Fruit fly (Drosophila melanogaster) whole organism, pupa: ENCODE measurements around the gene Mp.
A peak's percentile ranks its signal among the peaks of the same experiment; 100 is the strongest.

ENCODE experiments used
- CG10348 ChIP-seq: fragments of 200-800 bp; sonication (Bioruptor generic); IDR thresholded peaks from 2 replicates; pipeline ENCODE4 v1.3.6; 2022; ENCODE audit warnings: missing biosample characterization, missing genetic modification characterization
- CG12605 ChIP-seq: fragments of 200-800 bp; sonication (Bioruptor generic); IDR thresholded peaks from 2 replicates; pipeline ENCODE4 v1.3.6; 2022; ENCODE audit warnings: missing biosample characterization, missing genetic modification characterization
- CG13204 ChIP-seq: fragments of 200-800 bp; sonication (Bioruptor generic); optimal IDR thresholded peaks from 2 replicates; lab custom pipeline; 2018; ENCODE audit warnings: missing biosample characterization, mild to moderate bottlenecking, missing genetic modification characterization, moderate library complexity
- CG14655 ChIP-seq: fragments of 200-800 bp; sonication (Bioruptor generic); optimal IDR thresholded peaks from 3 replicates; lab custom pipeline; 2017; ENCODE audit warnings: mild to moderate bottlenecking, missing biosample characterization, missing genetic modification reagents, missing genetic modification characterization
- CG15710 ChIP-seq: fragments of 200-800 bp; sonication (Bioruptor generic); optimal IDR thresholded peaks from 2 replicates; lab custom pipeline; 2018; ENCODE audit warnings: missing biosample characterization, mild to moderate bottlenecking, missing genetic modification characterization, moderate library complexity
- CG17806 ChIP-seq: fragments of 200-800 bp; sonication (Bioruptor generic); optimal IDR thresholded peaks from 2 replicates; lab custom pipeline; 2018; ENCODE audit warnings: missing biosample characterization, mild to moderate bottlenecking, missing genetic modification characterization, moderate library complexity
- CG32121 ChIP-seq: fragments of 200-800 bp; sonication (Bioruptor generic); IDR thresholded peaks from 2 replicates; pipeline ENCODE4 v1.3.6; 2022; ENCODE audit warnings: missing biosample characterization, missing genetic modification characterization
- CG34367 ChIP-seq: fragments of 200-800 bp; sonication (Bioruptor generic); optimal IDR thresholded peaks from 2 replicates; lab custom pipeline; 2018; ENCODE audit warnings: missing biosample characterization, mild to moderate bottlenecking, missing genetic modification characterization
- CG4496 ChIP-seq: fragments of 200-800 bp; sonication (Bioruptor generic); IDR thresholded peaks from 3 replicates; pipeline ENCODE4 v1.3.6; 2022; ENCODE audit warnings: missing biosample characterization, missing genetic modification characterization
- CG8159 ChIP-seq: fragments of 200-800 bp; sonication (Bioruptor generic); optimal IDR thresholded peaks from 3 replicates; lab custom pipeline; 2018; ENCODE audit warnings: missing biosample characterization, mild to moderate bottlenecking, missing genetic modification characterization, moderate library complexity
- CG8301 ChIP-seq: fragments of 200-800 bp; sonication (Bioruptor generic); optimal IDR thresholded peaks from 2 replicates; lab custom pipeline; 2018; ENCODE audit warnings: missing biosample characterization, mild to moderate bottlenecking, missing genetic modification characterization
- CG9948 ChIP-seq: fragments of 200-800 bp; sonication (Bioruptor generic); optimal IDR thresholded peaks from 2 replicates; lab custom pipeline; 2018; ENCODE audit warnings: missing biosample characterization, mild to moderate bottlenecking, missing genetic modification characterization, moderate library complexity
- D1 ChIP-seq: fragments of 200-800 bp; sonication (Bioruptor generic); optimal IDR thresholded peaks from 2 replicates; lab custom pipeline; 2018; ENCODE audit warnings: missing biosample characterization, mild to moderate bottlenecking, missing genetic modification characterization, moderate library complexity
- EcR ChIP-seq: fragments of 200-800 bp; sonication (Bioruptor generic); optimal IDR thresholded peaks from 3 replicates; lab custom pipeline; 2019; ENCODE audit warnings: missing biosample characterization, missing genetic modification characterization, mild to moderate bottlenecking, moderate library complexity, missing genetic modification reagents
- Ets98B ChIP-seq: fragments of 200-800 bp; sonication (Bioruptor generic); IDR thresholded peaks from 2 replicates; pipeline ENCODE4 v1.3.6; 2022; ENCODE audit warnings: missing biosample characterization, missing genetic modification characterization
- Pif1A ChIP-seq: fragments of 200-800 bp; sonication (Bioruptor generic); optimal IDR thresholded peaks from 3 replicates; lab custom pipeline; 2016; ENCODE audit warnings: missing biosample characterization, missing genetic modification characterization
- Pif1B ChIP-seq: fragments of 200-800 bp; sonication (Bioruptor generic); optimal IDR thresholded peaks from 3 replicates; lab custom pipeline; 2016; ENCODE audit warnings: missing biosample characterization, missing genetic modification characterization
- Snoo ChIP-seq: fragments of 200-800 bp; sonication (Bioruptor generic); optimal IDR thresholded peaks from 3 replicates; lab custom pipeline; 2017; ENCODE audit warnings: missing biosample characterization, mild to moderate bottlenecking, missing genetic modification characterization, inconsistent platforms
- fd96Ca ChIP-seq: fragments of 200-800 bp; sonication (Bioruptor generic); IDR thresholded peaks from 3 replicates; pipeline ENCODE4 v1.3.6; 2022; ENCODE audit warnings: missing biosample characterization, missing genetic modification characterization
- gl ChIP-seq: fragments of 200-800 bp; sonication (Bioruptor generic); optimal IDR thresholded peaks from 2 replicates; lab custom pipeline; 2018; ENCODE audit warnings: missing biosample characterization, mild to moderate bottlenecking, missing genetic modification characterization
- rn ChIP-seq: fragments of 200-800 bp; sonication (Bioruptor generic); IDR thresholded peaks from 2 replicates; pipeline ENCODE4 v1.3.6; 2022; ENCODE audit warnings: missing biosample characterization, missing genetic modification characterization

Gene Mp

DNA sequence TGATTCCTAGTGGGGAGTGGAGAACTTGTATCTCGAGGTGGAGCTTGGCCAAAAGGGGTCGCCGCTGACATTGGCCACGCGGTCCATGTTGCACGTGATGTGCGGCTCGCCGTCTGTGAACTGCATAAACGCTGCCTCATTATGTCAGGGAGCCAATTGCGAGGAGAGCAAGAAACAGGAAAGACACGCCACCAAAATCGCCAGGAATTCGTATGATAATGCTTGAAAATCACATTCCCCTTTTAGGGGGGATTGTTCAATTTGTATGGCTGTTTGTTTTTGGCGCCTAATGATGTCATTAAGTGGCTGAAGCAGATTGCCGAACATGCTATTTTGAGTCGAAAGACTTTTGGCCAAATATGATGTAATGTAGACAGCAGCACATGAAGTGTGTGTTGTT lies 11.2 kb downstream of the Mp start:
- TF ChIP-seq Pif1A (GFP tag; lab: Kevin White, UChicago): no peak
- no peak for TF ChIP-seq CG10348 (GFP tag; lab: Robert Waterston, UW)
- no peak for TF ChIP-seq Pif1B (GFP tag; lab: Kevin White, UChicago)
- TF ChIP-seq CG13204 (GFP tag; lab: Kevin White, UChicago): no peak
- no peak for TF ChIP-seq rn (GFP tag; lab: Robert Waterston, UW)
- TF ChIP-seq CG8159 (tag; lab: Kevin White, UChicago): no peak
- no peak for TF ChIP-seq CG12605 (GFP tag; lab: Robert Waterston, UW)
- TF ChIP-seq Snoo (tag; lab: Kevin White, UChicago): no peak
- no peak for TF ChIP-seq CG15710 (tag; lab: Kevin White, UChicago)
- TF ChIP-seq D1 (tag; lab: Kevin White, UChicago): no peak
- no peak for TF ChIP-seq CG4496 (GFP tag; lab: Robert Waterston, UW)
- no peak for TF ChIP-seq EcR (GFP tag; lab: Kevin White, UChicago)
- TF ChIP-seq CG34367 (tag; lab: Kevin White, UChicago): no peak
- TF ChIP-seq Ets98B (GFP tag; lab: Robert Waterston, UW): no peak
- TF ChIP-seq CG8301 (tag; lab: Kevin White, UChicago): no peak
- TF ChIP-seq, all 21 proteins: peak for 0

DNA sequence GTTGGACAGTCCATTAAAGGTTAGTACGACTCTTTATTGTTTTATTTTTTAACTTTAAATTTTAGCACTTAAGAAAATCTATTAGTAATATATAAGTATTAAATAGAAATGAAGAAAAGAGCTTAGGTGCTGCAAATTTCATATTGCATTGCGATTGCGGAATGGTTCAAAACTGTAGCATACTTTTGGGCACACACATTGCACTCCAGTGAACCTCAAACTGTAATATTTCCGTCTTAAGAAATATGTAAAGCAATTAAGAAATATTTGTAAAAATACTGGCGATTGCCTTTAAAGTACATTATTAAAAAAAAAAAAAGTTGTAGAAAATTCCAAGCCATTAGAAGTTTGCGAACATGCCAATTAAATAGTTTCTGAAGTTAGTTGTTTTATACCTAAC lies 13.6 kb downstream of the Mp start:
- TF ChIP-seq CG17806 (tag; lab: Kevin White, UChicago) (no peak), CG14655 (GFP tag; lab: Kevin White, UChicago) (no peak), CG8301 (tag; lab: Kevin White, UChicago) (no peak), CG15710 (tag; lab: Kevin White, UChicago) (no peak), CG4496 (GFP tag; lab: Robert Waterston, UW) (no peak), Ets98B (GFP tag; lab: Robert Waterston, UW) (no peak), CG34367 (tag; lab: Kevin White, UChicago) (no peak), CG13204 (GFP tag; lab: Kevin White, UChicago) (no peak), CG32121 (no peak), Pif1B (GFP tag; lab: Kevin White, UChicago) (no peak)

DNA sequence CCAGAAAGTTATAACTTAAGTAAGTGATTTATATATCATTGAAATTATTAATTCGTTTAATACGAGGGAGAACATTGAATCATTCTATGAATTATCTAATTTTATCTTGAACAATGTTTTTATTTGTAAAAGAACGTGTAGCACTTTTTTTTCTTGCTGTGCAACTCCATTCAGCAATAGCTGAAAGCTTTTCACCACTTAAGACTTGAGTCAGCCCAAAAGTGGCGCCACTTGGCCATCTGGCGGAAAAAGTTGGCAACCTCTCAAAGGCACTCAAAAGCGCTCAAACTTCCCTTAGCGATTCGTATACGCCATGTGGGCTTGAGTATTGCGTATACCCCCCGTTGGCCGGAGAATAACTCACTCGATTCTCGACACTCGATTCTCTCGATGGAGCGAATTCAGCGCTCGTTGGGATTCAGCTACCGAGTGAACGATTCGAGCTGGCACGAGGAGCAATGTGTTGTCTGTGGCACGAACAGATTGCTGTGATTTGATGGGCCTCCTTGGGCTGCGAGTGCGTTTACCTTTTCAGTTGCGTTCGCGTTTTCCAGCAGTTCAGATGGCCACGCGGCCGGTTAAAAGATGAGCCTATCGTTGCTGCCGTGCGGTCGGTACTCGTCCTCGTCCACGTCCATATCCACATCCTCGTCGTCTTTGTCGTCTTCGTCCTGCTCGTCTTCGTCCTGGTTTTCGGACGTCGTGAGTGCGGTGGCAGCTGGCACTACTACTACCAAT lies 15.1 kb downstream of the Mp start:
- TF ChIP-seq CG10348 (GFP tag; lab: Robert Waterston, UW) (no peak), D1 (tag; lab: Kevin White, UChicago) (no peak), CG4496 (GFP tag; lab: Robert Waterston, UW) (peak; percentile 81), CG13204 (GFP tag; lab: Kevin White, UChicago) (no peak), Ets98B (GFP tag; lab: Robert Waterston, UW) (peak; percentile 72), rn (GFP tag; lab: Robert Waterston, UW) (no peak), Snoo (tag; lab: Kevin White, UChicago) (no peak), CG8301 (tag; lab: Kevin White, UChicago) (no peak), CG9948 (tag; lab: Kevin White, UChicago) (no peak), Pif1B (GFP tag; lab: Kevin White, UChicago) (no peak), Pif1A (GFP tag; lab: Kevin White, UChicago) (peak; percentile 23), CG17806 (tag; lab: Kevin White, UChicago) (no peak), CG14655 (GFP tag; lab: Kevin White, UChicago) (no peak), gl (no peak), CG12605 (GFP tag; lab: Robert Waterston, UW) (no peak), CG32121 (peak; percentile 65), EcR (GFP tag; lab: Kevin White, UChicago) (no peak), CG15710 (tag; lab: Kevin White, UChicago) (no peak), fd96Ca (peak; percentile 49; the same call in 1 of the 3 replicates), CG34367 (tag; lab: Kevin White, UChicago) (no peak), CG8159 (tag; lab: Kevin White, UChicago) (no peak)

DNA sequence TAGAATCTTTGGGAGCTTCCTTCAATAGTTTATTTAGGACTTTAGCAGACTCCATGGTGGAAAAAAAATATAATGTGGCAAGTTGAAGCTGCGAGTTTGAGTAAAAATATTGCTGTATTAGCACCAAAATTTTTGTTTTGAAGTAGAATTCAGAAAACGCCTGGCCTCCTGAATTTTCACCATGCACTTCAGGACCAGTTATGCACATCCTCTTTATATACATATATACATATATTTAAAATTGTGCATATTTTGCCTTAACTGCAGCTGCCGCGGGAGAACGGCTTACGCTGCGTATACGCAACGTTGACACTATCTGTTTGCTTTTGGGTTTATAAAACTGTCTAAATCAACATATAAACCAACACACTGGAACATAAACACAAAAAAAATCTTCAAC lies 28.1 kb downstream of the Mp start, which contains the start of gene CG17744:
Gene CG17744, minus strand, starts transcription at position 101 of the 400 bp plus-strand sequence.
- TF ChIP-seq CG8301 (tag; lab: Kevin White, UChicago): no peak
- no peak for TF ChIP-seq Ets98B (GFP tag; lab: Robert Waterston, UW)
- TF ChIP-seq Pif1A (GFP tag; lab: Kevin White, UChicago): no peak
- TF ChIP-seq Snoo (tag; lab: Kevin White, UChicago): no peak
- TF ChIP-seq CG14655 (GFP tag; lab: Kevin White, UChicago): no peak
- TF ChIP-seq CG34367 (tag; lab: Kevin White, UChicago): no peak
- no peak for TF ChIP-seq rn (GFP tag; lab: Robert Waterston, UW)
- TF ChIP-seq, all 21 proteins: peak for 0

DNA sequence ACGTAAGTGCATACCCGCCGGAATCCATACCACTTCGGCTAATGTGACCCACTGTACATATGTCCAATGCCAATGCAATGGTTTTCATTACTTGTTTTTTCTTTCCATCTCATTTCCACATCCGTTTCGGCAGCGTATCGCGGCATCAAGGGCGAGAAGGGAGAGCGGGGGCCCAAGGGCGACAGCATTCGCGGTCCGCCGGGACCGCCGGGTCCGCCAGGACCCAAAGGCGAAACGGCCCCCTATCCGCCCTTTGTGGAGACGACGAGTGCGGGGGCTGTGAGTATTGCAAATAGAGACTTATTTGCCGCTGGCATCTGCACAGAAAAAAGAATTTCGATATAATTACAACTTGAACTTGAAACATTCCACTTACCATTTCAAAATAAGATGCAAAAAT lies 36.4 kb downstream of the Mp start:
- TF ChIP-seq gl (no peak), CG17806 (tag; lab: Kevin White, UChicago) (no peak), CG14655 (GFP tag; lab: Kevin White, UChicago) (no peak), CG9948 (tag; lab: Kevin White, UChicago) (no peak)

DNA sequence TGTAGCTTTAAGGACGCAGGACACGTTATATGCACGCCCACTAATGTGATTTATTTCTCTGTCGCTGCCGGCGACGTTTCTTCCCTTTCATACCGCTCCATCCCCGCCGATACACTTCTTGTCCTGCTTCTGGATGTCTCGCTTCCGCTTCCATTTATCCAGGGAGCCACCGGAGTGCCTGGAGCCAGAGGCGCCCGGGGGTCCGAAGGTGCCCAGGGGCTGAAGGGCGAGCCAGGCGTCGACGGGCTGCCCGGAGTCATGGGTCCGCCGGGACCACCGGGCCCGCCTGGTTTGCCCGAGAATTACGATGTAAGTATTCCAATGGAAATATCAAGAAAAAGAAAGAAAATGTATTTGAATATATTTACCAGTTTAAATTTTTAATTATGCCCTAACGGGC lies 39.2 kb downstream of the Mp start:
- TF ChIP-seq CG13204 (GFP tag; lab: Kevin White, UChicago) (no peak), CG12605 (GFP tag; lab: Robert Waterston, UW) (no peak), D1 (tag; lab: Kevin White, UChicago) (no peak), CG10348 (GFP tag; lab: Robert Waterston, UW) (no peak), gl (no peak), Pif1A (GFP tag; lab: Kevin White, UChicago) (no peak), CG4496 (GFP tag; lab: Robert Waterston, UW) (no peak), CG17806 (tag; lab: Kevin White, UChicago) (no peak), rn (GFP tag; lab: Robert Waterston, UW) (no peak), CG8159 (tag; lab: Kevin White, UChicago) (no peak), CG9948 (tag; lab: Kevin White, UChicago) (no peak), CG15710 (tag; lab: Kevin White, UChicago) (no peak), fd96Ca (no peak), Ets98B (GFP tag; lab: Robert Waterston, UW) (no peak), Pif1B (GFP tag; lab: Kevin White, UChicago) (no peak), CG8301 (tag; lab: Kevin White, UChicago) (no peak), CG32121 (no peak)
